Worm (Caenorhabditis elegans) whole organism, L4 larva: ENCODE results near the gene clc-1.

Source experiments
- F10B5.3 ChIP-seq: sonication (generic microtip); optimal IDR thresholded peaks from 2 replicates; lab custom pipeline; 2016; ENCODE audit warnings: mild to moderate bottlenecking, missing genetic modification characterization, missing compliant biosample characterization
- F44E2.7 ChIP-seq: fragments of 200-800 bp; sonication (Bioruptor generic); IDR thresholded peaks from 2 replicates; pipeline ENCODE4 v2.1.2; 2022; ENCODE audit warnings: missing genetic modification characterization, missing compliant biosample characterization
- Y48G9A.11 ChIP-seq: fragments of 200-800 bp; sonication (Bioruptor generic); IDR thresholded peaks from 2 replicates; pipeline ENCODE4 v1.3.6; 2022; ENCODE audit warnings: missing genetic modification reagents, missing genetic modification characterization, missing compliant biosample characterization
- Y5F2A.4 ChIP-seq: fragments of 200-800 bp; sonication (Bioruptor generic); optimal IDR thresholded peaks from 2 replicates; lab custom pipeline; 2018; ENCODE audit warnings: mild to moderate bottlenecking, missing genetic modification characterization, missing compliant biosample characterization
- Y75B8A.6 ChIP-seq: fragments of 200-800 bp; sonication (Bioruptor generic); IDR thresholded peaks from 2 replicates; pipeline ENCODE4 v1.3.6; 2022; ENCODE audit warnings: missing genetic modification reagents, missing genetic modification characterization, missing compliant biosample characterization
- aly-2 ChIP-seq: sonication (generic microtip); optimal IDR thresholded peaks from 2 replicates; lab custom pipeline; 2018; ENCODE audit warnings: missing biosample characterization, missing genetic modification characterization
- arid-1 ChIP-seq: fragments of 200-800 bp; sonication (Bioruptor generic); conservative IDR thresholded peaks from 2 replicates; pipeline ENCODE4 v1.3.6; 2022; ENCODE audit warnings: missing genetic modification reagents, missing genetic modification characterization, missing compliant biosample characterization
- ceh-44 ChIP-seq: fragments of 200-800 bp; sonication (Bioruptor generic); IDR thresholded peaks from 2 replicates; pipeline ENCODE4 v1.3.6; 2022; ENCODE audit warnings: missing genetic modification reagents, missing genetic modification characterization, missing compliant biosample characterization
- ceh-62 ChIP-seq: sonication (generic microtip); optimal IDR thresholded peaks from 2 replicates; lab custom pipeline; 2017; ENCODE audit warnings: missing biosample characterization, missing genetic modification characterization
- ctbp-1 ChIP-seq: fragments of 200-800 bp; sonication (Bioruptor generic); IDR thresholded peaks from 2 replicates; pipeline ENCODE4 v1.3.6; 2022; ENCODE audit warnings: missing genetic modification reagents, missing genetic modification characterization, missing compliant biosample characterization
- daf-12 ChIP-seq: fragments of 150-350 bp; optimal IDR thresholded peaks from 2 replicates; lab custom pipeline; 2014; ENCODE audit warnings: missing biosample characterization, missing genetic modification reagents, missing genetic modification characterization
- daf-16 ChIP-seq, 3 experiments: sonication (generic microtip); optimal IDR thresholded peaks; 2 replicates each; lab custom pipeline; 2016 to 2017; ENCODE audit warnings: missing genetic modification characterization in 3 of 3, missing genetic modification reagents in 3 of 3, mild to moderate bottlenecking in 2 of 3, missing compliant biosample characterization in 2 of 3, missing biosample characterization in 1 of 3, moderate library complexity in 1 of 3
- dpl-1 ChIP-seq: fragments of 150-350 bp; optimal IDR thresholded peaks from 2 replicates; lab custom pipeline; 2014; ENCODE audit warnings: missing biosample characterization, missing genetic modification reagents, missing genetic modification characterization
- fkh-10 ChIP-seq: fragments of 150-350 bp; optimal IDR thresholded peaks from 2 replicates; lab custom pipeline; 2014; ENCODE audit warnings: missing biosample characterization, missing genetic modification reagents, missing genetic modification characterization
- gei-8 ChIP-seq: fragments of 200-800 bp; sonication (Bioruptor generic); optimal IDR thresholded peaks from 2 replicates; lab custom pipeline; 2018; ENCODE audit warnings: mild to moderate bottlenecking, missing genetic modification characterization, missing compliant biosample characterization
- hif-1 ChIP-seq, 2 experiments: sonication (generic microtip); optimal IDR thresholded peaks; 2 replicates each; lab custom pipeline; 2016 to 2017; ENCODE audit warnings: missing compliant biosample characterization in 2 of 2, missing genetic modification characterization in 2 of 2, missing genetic modification reagents in 2 of 2, missing genotype in 2 of 2, mild to moderate bottlenecking in 1 of 2
- hlh-11 ChIP-seq: fragments of 200-800 bp; sonication (Bioruptor generic); optimal IDR thresholded peaks from 2 replicates; lab custom pipeline; 2018; ENCODE audit warnings: mild to moderate bottlenecking, missing genetic modification characterization, missing compliant biosample characterization
- hlh-30 ChIP-seq: sonication (generic microtip); optimal IDR thresholded peaks from 2 replicates; lab custom pipeline; 2017; ENCODE audit warnings: antibody characterized with exemption, mild to moderate bottlenecking, missing genetic modification characterization, missing compliant biosample characterization; ENCODE audit not compliant: insufficient read depth
- hmg-1.1 ChIP-seq: fragments of 200-800 bp; sonication (Bioruptor generic); IDR thresholded peaks from 2 replicates; pipeline ENCODE4 v1.3.6; 2022; ENCODE audit warnings: missing genetic modification reagents, missing genetic modification characterization, missing compliant biosample characterization
- jun-1 ChIP-seq: fragments of 150-350 bp; optimal IDR thresholded peaks from 2 replicates; lab custom pipeline; 2014; ENCODE audit warnings: missing biosample characterization, missing genetic modification reagents, missing genetic modification characterization
- lim-7 ChIP-seq: fragments of 200-800 bp; sonication (Bioruptor generic); IDR thresholded peaks from 2 replicates; pipeline ENCODE4 v1.3.6; 2022; ENCODE audit warnings: missing genetic modification characterization, missing compliant biosample characterization
- lin-1 ChIP-seq: fragments of 200-800 bp; sonication (Bioruptor generic); IDR thresholded peaks from 2 replicates; pipeline ENCODE4 v1.3.6; 2022; ENCODE audit warnings: missing genetic modification reagents, missing genetic modification characterization, missing compliant biosample characterization
- lin-15B ChIP-seq: fragments of 150-350 bp; sonication (generic microtip); optimal IDR thresholded peaks from 3 replicates; lab custom pipeline; 2014; ENCODE audit warnings: missing biosample characterization, missing genetic modification characterization
- lin-29 ChIP-seq: fragments of 200-800 bp; sonication (Bioruptor generic); IDR thresholded peaks from 2 replicates; pipeline ENCODE4 v1.3.6; 2022; ENCODE audit warnings: missing genetic modification reagents, missing genetic modification characterization, missing compliant biosample characterization
- lsy-2 ChIP-seq, 2 experiments: fragments of 150-350 bp in 1 of 2; sonication (generic microtip) in 1 of 2; optimal IDR thresholded peaks; 2 replicates each; lab custom pipeline; 2014 to 2017; ENCODE audit warnings: missing biosample characterization in 2 of 2, missing genetic modification characterization in 2 of 2
- madf-5 ChIP-seq, 2 experiments: fragments of 200-800 bp; sonication (Bioruptor generic); IDR thresholded peaks; 2 replicates each; pipeline ENCODE4 v1.3.6; 2022; ENCODE audit warnings: missing compliant biosample characterization in 2 of 2, missing genetic modification characterization in 2 of 2
- mdt-29 ChIP-seq: fragments of 200-800 bp; sonication (Bioruptor generic); IDR thresholded peaks from 2 replicates; pipeline ENCODE4 v1.3.6; 2022; ENCODE audit warnings: missing genetic modification reagents, missing genetic modification characterization, missing compliant biosample characterization
- mes-2 ChIP-seq: sonication (generic microtip); optimal IDR thresholded peaks from 2 replicates; lab custom pipeline; 2016; ENCODE audit warnings: missing genotype, mild to moderate bottlenecking, missing genetic modification characterization, missing compliant biosample characterization; ENCODE audit not compliant: poor library complexity, severe bottlenecking
- mxl-2 ChIP-seq: fragments of 200-800 bp; sonication (Bioruptor generic); conservative IDR thresholded peaks from 2 replicates; pipeline ENCODE4 v1.3.6; 2022; ENCODE audit warnings: missing genetic modification reagents, missing genetic modification characterization, missing compliant biosample characterization
- nhr-10 ChIP-seq: fragments of 150-350 bp; optimal IDR thresholded peaks from 2 replicates; lab custom pipeline; 2014; ENCODE audit warnings: missing biosample characterization, missing genetic modification characterization
- nhr-11 ChIP-seq: fragments of 150-350 bp; optimal IDR thresholded peaks from 2 replicates; lab custom pipeline; 2014; ENCODE audit warnings: missing biosample characterization, missing genetic modification characterization
- nhr-237 ChIP-seq: sonication (generic microtip); optimal IDR thresholded peaks from 2 replicates; lab custom pipeline; 2017; ENCODE audit warnings: missing biosample characterization, missing genetic modification characterization
- nhr-42 ChIP-seq: fragments of 200-800 bp; sonication (Bioruptor generic); IDR thresholded peaks from 2 replicates; pipeline ENCODE4 v1.3.6; 2022; ENCODE audit warnings: missing genetic modification characterization, missing compliant biosample characterization
- nhr-6 ChIP-seq: fragments of 150-350 bp; optimal IDR thresholded peaks from 2 replicates; lab custom pipeline; 2014; ENCODE audit warnings: missing biosample characterization, missing genetic modification characterization
- nhr-77 ChIP-seq: fragments of 150-350 bp; optimal IDR thresholded peaks from 2 replicates; lab custom pipeline; 2014; ENCODE audit warnings: missing biosample characterization, missing genetic modification characterization
- pha-4 ChIP-seq, 2 experiments: fragments of 150-350 bp in 1 of 2; fragments of 200-800 bp in 1 of 2; sonication (Bioruptor generic) in 1 of 2; IDR thresholded peaks in 1 of 2; optimal IDR thresholded peaks in 1 of 2; 2 replicates each; pipeline versions ENCODE4 v1.3.6 to Lab custom; 2014 to 2022; ENCODE audit warnings: missing genetic modification characterization in 2 of 2, missing genetic modification reagents in 2 of 2, missing biosample characterization in 1 of 2, missing compliant biosample characterization in 1 of 2
- rbr-2 ChIP-seq: sonication (generic microtip); optimal IDR thresholded peaks from 2 replicates; lab custom pipeline; 2016; ENCODE audit warnings: missing genotype, missing genetic modification characterization, missing compliant biosample characterization
- set-16 ChIP-seq: fragments of 200-800 bp; sonication (Bioruptor generic); IDR thresholded peaks from 2 replicates; pipeline ENCODE4 v1.3.6; 2022; ENCODE audit warnings: missing genetic modification reagents, missing genetic modification characterization, missing compliant biosample characterization
- skn-1 ChIP-seq: fragments of 150-350 bp; optimal IDR thresholded peaks from 2 replicates; lab custom pipeline; 2014; ENCODE audit warnings: missing biosample characterization, missing genetic modification characterization
- snpc-4 ChIP-seq: fragments of 150-350 bp; optimal IDR thresholded peaks from 2 replicates; lab custom pipeline; 2014; ENCODE audit warnings: missing biosample characterization, missing genetic modification characterization
- spr-1 ChIP-seq: sonication (generic microtip); optimal IDR thresholded peaks from 2 replicates; lab custom pipeline; 2016; ENCODE audit warnings: mild to moderate bottlenecking, missing genetic modification characterization, missing compliant biosample characterization
- tag-97 ChIP-seq: fragments of 200-800 bp; sonication (Bioruptor generic); IDR thresholded peaks from 2 replicates; pipeline ENCODE4 v1.3.6; 2022; ENCODE audit warnings: missing genetic modification characterization, missing compliant biosample characterization
- unc-39 ChIP-seq: sonication (generic microtip); optimal IDR thresholded peaks from 2 replicates; lab custom pipeline; 2017; ENCODE audit warnings: missing biosample characterization, missing genetic modification characterization
- unc-62 ChIP-seq, 3 experiments: fragments of 150-350 bp in 1 of 3; sonication (generic microtip); optimal IDR thresholded peaks in 2 of 3; peaks in 1 of 3; 1 replicate in 1 of 3; 2 replicates in 2 of 3; lab custom pipeline; 2014 to 2017; ENCODE audit warnings: missing biosample characterization in 3 of 3, missing genetic modification characterization in 3 of 3, missing genetic modification reagents in 3 of 3, missing genotype in 1 of 3
- zag-1 ChIP-seq: fragments of 150-350 bp; optimal IDR thresholded peaks from 2 replicates; lab custom pipeline; 2014; ENCODE audit warnings: missing biosample characterization, missing genetic modification characterization
- zfp-3 ChIP-seq: fragments of 200-800 bp; sonication (Bioruptor generic); conservative IDR thresholded peaks from 2 replicates; pipeline ENCODE4 v1.3.6; 2022; ENCODE audit warnings: missing genetic modification reagents, missing genetic modification characterization, missing compliant biosample characterization
- zip-2 ChIP-seq: fragments of 150-350 bp; optimal IDR thresholded peaks from 2 replicates; lab custom pipeline; 2014; ENCODE audit warnings: missing biosample characterization, missing genetic modification characterization

Gene clc-1

DNA sequence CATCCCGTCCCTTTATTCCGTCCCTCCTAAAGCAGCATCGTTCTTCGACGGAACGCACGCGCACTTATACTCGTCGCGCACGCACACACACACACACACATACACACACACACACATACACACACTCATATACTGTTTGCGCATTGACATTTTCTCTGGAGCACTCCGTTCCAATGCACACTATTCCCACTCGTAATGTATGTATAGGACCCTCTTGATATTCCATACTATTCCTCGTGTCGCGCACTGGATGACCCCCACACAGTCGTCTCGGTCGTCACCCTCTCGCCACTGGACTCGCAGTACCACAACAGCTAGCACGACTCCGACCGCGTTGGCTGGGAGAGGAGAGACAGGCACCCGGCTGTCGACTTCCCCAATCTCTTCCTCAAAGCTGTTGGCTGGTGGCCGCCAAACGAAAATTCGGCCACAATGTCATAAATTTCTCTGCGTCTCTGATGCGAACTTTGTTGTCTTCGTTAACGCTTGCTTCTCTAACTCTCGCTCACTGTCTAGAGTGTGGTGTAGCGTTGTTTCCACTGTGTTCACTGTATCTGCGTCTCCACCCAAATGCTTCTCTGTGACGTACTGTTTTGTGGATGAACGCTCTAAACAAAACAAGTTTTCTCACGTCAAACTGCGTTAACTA, 16.1 kb upstream of the clc-1 start (continued):
- TF ChIP-seq Y48G9A.11 (GFP tag; lab: Robert Waterston, UW): no peak
- TF ChIP-seq lim-7 (GFP tag; lab: Robert Waterston, UW): no peak
- TF ChIP-seq hif-1 (tag; optimal IDR thresholded peaks at IDR 0.05; lab: Kevin White, UChicago): peak; percentile 40 to 86
- no peak for TF ChIP-seq Y75B8A.6 (GFP tag; lab: Robert Waterston, UW)
- peak; percentile 94 for TF ChIP-seq hlh-11 (tag; lab: Kevin White, UChicago)
- 0 out of 2 replicates have a peak, but pooled peaks have one; percentile 84 for TF ChIP-seq tag-97 (GFP tag; lab: Robert Waterston, UW)
- TF ChIP-seq set-16 (GFP tag; lab: Robert Waterston, UW): peak; percentile 94
- peak; percentile 71 for TF ChIP-seq zag-1
- no peak for TF ChIP-seq zip-2 (tag; lab: Kevin White, UChicago)
- peak; percentile 11 for TF ChIP-seq nhr-10
- TF ChIP-seq lin-29: no peak
- TF ChIP-seq nhr-42 (GFP tag; lab: Robert Waterston, UW): no peak
- TF ChIP-seq daf-16 (GFP tag; optimal IDR thresholded peaks at IDR 0.05; lab: Kevin White, UChicago): peak; percentile 51 to 52
- peak; percentile 83 for TF ChIP-seq daf-16 (tag; optimal IDR thresholded peaks at IDR 0.05; lab: Kevin White, UChicago)
- peak; percentile 51 for TF ChIP-seq fkh-10 (GFP tag; lab: Kevin White, UChicago)
- peak; percentile 77 for TF ChIP-seq nhr-6 (tag; lab: Kevin White, UChicago)
- TF ChIP-seq zfp-3 (GFP tag; lab: Robert Waterston, UW): no peak
- TF ChIP-seq Y5F2A.4 (GFP tag; lab: Kevin White, UChicago): no peak
- no peak for TF ChIP-seq F44E2.7
- peak; percentile 52 to 87 for TF ChIP-seq lsy-2 (tag; optimal IDR thresholded peaks at IDR 0.05; lab: Kevin White, UChicago)
- peak; percentile 97 for TF ChIP-seq rbr-2 (tag; lab: Kevin White, UChicago)
- TF ChIP-seq spr-1 (tag; lab: Kevin White, UChicago): peak; percentile 76
- no peak for TF ChIP-seq aly-2 (tag; lab: Kevin White, UChicago)
- TF ChIP-seq F10B5.3 (tag; lab: Kevin White, UChicago): peak; percentile 77
- TF ChIP-seq madf-5 (GFP tag; IDR thresholded peaks at IDR 0.05; lab: Robert Waterston, UW): 0 out of 4 replicates have a peak, but pooled peaks of 1 of the 2 experiments have one; percentile 24
- TF ChIP-seq ceh-44 (GFP tag; lab: Robert Waterston, UW): no peak
- no peak for TF ChIP-seq lin-1 (GFP tag; lab: Robert Waterston, UW)
- TF ChIP-seq gei-8 (GFP tag; lab: Kevin White, UChicago): peak; percentile 32
- no peak for TF ChIP-seq mxl-2 (GFP tag; lab: Robert Waterston, UW)
- no peak for TF ChIP-seq ceh-62 (tag; lab: Kevin White, UChicago)
- TF ChIP-seq arid-1 (GFP tag; lab: Robert Waterston, UW): peak; percentile 70; the same call in 1 of the 2 replicates
- peak; percentile 87 for TF ChIP-seq hmg-1.1
- peak; percentile 91 for TF ChIP-seq nhr-11 (tag; lab: Kevin White, UChicago)
- TF ChIP-seq pha-4 (GFP tag; IDR thresholded peaks at IDR 0.05; lab: Robert Waterston, UW): peak; percentile 79
- TF ChIP-seq pha-4 (tag; optimal IDR thresholded peaks at IDR 0.05; lab: Kevin White, UChicago): peak; percentile 73
- TF ChIP-seq lin-15B (tag; lab: Kevin White, UChicago): no peak
- peak; percentile 85 for TF ChIP-seq mes-2
- TF ChIP-seq unc-39 (tag; lab: Kevin White, UChicago): no peak
- peak; percentile 96 for TF ChIP-seq ctbp-1 (GFP tag; lab: Robert Waterston, UW)
- TF ChIP-seq jun-1 (tag; lab: Kevin White, UChicago): peak; percentile 51
- TF ChIP-seq, all 104 proteins: peak for 59

DNA sequence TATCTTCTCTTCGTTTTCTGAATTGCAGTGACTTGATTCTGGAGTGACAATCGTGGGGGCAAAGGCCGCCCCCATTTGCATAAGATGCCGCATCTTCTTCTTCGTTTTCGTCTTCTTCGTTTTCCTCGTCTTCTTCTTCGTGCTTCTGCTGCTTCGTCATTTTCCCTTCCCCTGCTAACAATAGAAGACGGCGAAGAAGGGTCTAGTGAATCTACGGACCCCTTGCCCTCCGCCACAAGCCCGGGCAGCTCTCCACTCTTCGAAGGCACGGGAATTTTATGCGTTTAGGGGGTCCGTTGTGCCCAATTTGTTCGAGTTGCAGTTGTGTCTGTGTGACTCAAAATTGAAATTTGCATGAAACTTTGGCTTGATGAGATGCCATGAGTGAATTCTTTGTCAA, 15.4 kb upstream of the clc-1 start:
- TF ChIP-seq snpc-4 (tag; lab: Kevin White, UChicago) (no peak), daf-12 (tag; lab: Kevin White, UChicago) (no peak), dpl-1 (no peak), mdt-29 (GFP tag; lab: Robert Waterston, UW) (no peak), lsy-2 (tag; optimal IDR thresholded peaks at IDR 0.05; lab: Kevin White, UChicago) (no peak), unc-62 (GFP tag; optimal IDR thresholded peaks at IDR 0.05 in 1 of 2; lab: Kevin White, UChicago) (peak in 1 of 2 experiments; percentile 22), unc-62 (tag; optimal IDR thresholded peaks at IDR 0.05; lab: Kevin White, UChicago) (no peak), jun-1 (tag; lab: Kevin White, UChicago) (no peak), nhr-77 (tag; lab: Kevin White, UChicago) (no peak), skn-1 (no peak), hlh-30 (tag; lab: Kevin White, UChicago) (no peak), nhr-237 (no peak), ctbp-1 (GFP tag; lab: Robert Waterston, UW) (0 out of 2 replicates have a peak, but pooled peaks have one; percentile 42), set-16 (GFP tag; lab: Robert Waterston, UW) (peak; percentile 49)
- TF ChIP-seq, all 104 proteins: peak for 3
